Fruit fly (Drosophila melanogaster) whole organism, embryonic: ENCODE data around the gene Sas-4.

Source experiments
- ATbp ChIP-seq: fragments of 200-800 bp; sonication (Bioruptor generic); optimal IDR thresholded peaks from 2 replicates; lab custom pipeline; 2017; ENCODE audit warnings: missing biosample characterization, mild to moderate bottlenecking, missing genetic modification characterization, missing genetic modification reagents
- BtbVII ChIP-seq: fragments of 200-800 bp; sonication (Bioruptor generic); optimal IDR thresholded peaks from 3 replicates; lab custom pipeline; 2017; ENCODE audit warnings: missing biosample characterization, mild to moderate bottlenecking, missing genetic modification characterization
- CG1024 ChIP-seq: fragments of 200-800 bp; sonication (Bioruptor generic); IDR thresholded peaks from 2 replicates; pipeline ENCODE4 v1.3.6; 2022; ENCODE audit warnings: missing biosample characterization, missing genetic modification characterization
- CG10274 ChIP-seq: fragments of 200-800 bp; sonication (Bioruptor generic); optimal IDR thresholded peaks from 3 replicates; lab custom pipeline; 2017; ENCODE audit warnings: missing biosample characterization, mild to moderate bottlenecking, missing genetic modification characterization
- CG11398 ChIP-seq: fragments of 200-800 bp; sonication (Bioruptor generic); optimal IDR thresholded peaks from 2 replicates; lab custom pipeline; 2016; ENCODE audit warnings: missing biosample characterization, missing genetic modification characterization
- CG11723 ChIP-seq: fragments of 200-800 bp; sonication (Bioruptor generic); optimal IDR thresholded peaks from 2 replicates; lab custom pipeline; 2017; ENCODE audit warnings: missing biosample characterization, mild to moderate bottlenecking, missing genetic modification characterization
- CG12299 ChIP-seq: fragments of 200-800 bp; sonication (Bioruptor generic); optimal IDR thresholded peaks from 2 replicates; lab custom pipeline; 2018; ENCODE audit warnings: missing biosample characterization, mild to moderate bottlenecking, missing genetic modification characterization
- CG12769 ChIP-seq: fragments of 200-800 bp; sonication (Bioruptor generic); optimal IDR thresholded peaks from 2 replicates; lab custom pipeline; 2019; ENCODE audit warnings: missing biosample characterization, mild to moderate bottlenecking, missing genetic modification characterization, moderate library complexity
- CG13424 ChIP-seq: fragments of 200-800 bp; sonication (Bioruptor generic); optimal IDR thresholded peaks from 2 replicates; lab custom pipeline; 2019; ENCODE audit warnings: missing biosample characterization, mild to moderate bottlenecking, missing genetic modification characterization, moderate library complexity
- CG13624 ChIP-seq: fragments of 200-800 bp; sonication (Bioruptor generic); optimal IDR thresholded peaks from 2 replicates; lab custom pipeline; 2016; ENCODE audit warnings: missing biosample characterization, missing genetic modification characterization
- CG1647 ChIP-seq: fragments of 200-800 bp; sonication (Bioruptor generic); optimal IDR thresholded peaks from 3 replicates; lab custom pipeline; 2016; ENCODE audit warnings: missing biosample characterization, missing genetic modification characterization
- CG17361 ChIP-seq: fragments of 200-800 bp; sonication (Bioruptor generic); IDR thresholded peaks from 3 replicates; pipeline ENCODE4 v1.3.6; 2022; ENCODE audit warnings: missing biosample characterization, missing genetic modification characterization
- CG18262 ChIP-seq: fragments of 200-800 bp; optimal IDR thresholded peaks from 3 replicates; lab custom pipeline; 2019; ENCODE audit warnings: missing biosample characterization, mild to moderate bottlenecking, missing genetic modification characterization, moderate library complexity
- CG18599 ChIP-seq: fragments of 200-800 bp; sonication (Bioruptor generic); optimal IDR thresholded peaks from 3 replicates; lab custom pipeline; 2017; ENCODE audit warnings: missing biosample characterization, missing genetic modification characterization, mild to moderate bottlenecking, moderate library complexity, missing genetic modification reagents
- CG2120 ChIP-seq: fragments of 200-800 bp; sonication (Bioruptor generic); optimal IDR thresholded peaks from 3 replicates; lab custom pipeline; 2016; ENCODE audit warnings: missing biosample characterization, missing genetic modification characterization
- CG2678 ChIP-seq: fragments of 200-800 bp; sonication (Bioruptor generic); optimal IDR thresholded peaks from 3 replicates; lab custom pipeline; 2019; ENCODE audit warnings: missing biosample characterization, mild to moderate bottlenecking, missing genetic modification characterization, moderate library complexity
- CG2712 ChIP-seq: fragments of 200-800 bp; optimal IDR thresholded peaks from 3 replicates; lab custom pipeline; 2019; ENCODE audit warnings: missing biosample characterization, mild to moderate bottlenecking, missing genetic modification characterization, moderate library complexity
- CG32772 ChIP-seq: fragments of 200-800 bp; sonication (Bioruptor generic); IDR thresholded peaks from 2 replicates; pipeline ENCODE4 v1.3.6; 2022; ENCODE audit warnings: missing biosample characterization, missing genetic modification characterization
- CG3281 ChIP-seq: fragments of 200-800 bp; sonication (Bioruptor generic); optimal IDR thresholded peaks from 3 replicates; lab custom pipeline; 2017; ENCODE audit warnings: missing biosample characterization, mild to moderate bottlenecking, missing genetic modification characterization
- CG6765 ChIP-seq: fragments of 200-800 bp; sonication (Bioruptor generic); optimal IDR thresholded peaks from 3 replicates; lab custom pipeline; 2017; ENCODE audit warnings: missing biosample characterization, mild to moderate bottlenecking, missing genetic modification characterization
- CG8924 ChIP-seq: fragments of 200-800 bp; optimal IDR thresholded peaks from 3 replicates; lab custom pipeline; 2019; ENCODE audit warnings: missing biosample characterization, mild to moderate bottlenecking, missing genetic modification characterization, moderate library complexity
- CG9727 ChIP-seq: fragments of 200-800 bp; sonication (Bioruptor generic); optimal IDR thresholded peaks from 3 replicates; lab custom pipeline; 2017; ENCODE audit warnings: missing biosample characterization, mild to moderate bottlenecking, missing genetic modification characterization
- CoRest ChIP-seq: fragments of 200-800 bp; sonication (Bioruptor generic); optimal IDR thresholded peaks from 3 replicates; lab custom pipeline; 2018; ENCODE audit warnings: missing biosample characterization, mild to moderate bottlenecking, missing genetic modification characterization, moderate library complexity
- Dp ChIP-seq: fragments of 200-800 bp; sonication (Bioruptor generic); optimal IDR thresholded peaks from 2 replicates; lab custom pipeline; 2018; ENCODE audit warnings: missing biosample characterization, mild to moderate bottlenecking, missing genetic modification characterization, moderate library complexity
- Fer2 ChIP-seq: fragments of 200-800 bp; sonication (Bioruptor generic); optimal IDR thresholded peaks from 2 replicates; lab custom pipeline; 2018; ENCODE audit warnings: missing biosample characterization, mild to moderate bottlenecking, missing genetic modification characterization, moderate library complexity
- Hr51 ChIP-seq, 2 experiments: fragments of 200-800 bp; sonication (Bioruptor generic); optimal IDR thresholded peaks; 2 replicates in 1 of 2; 3 replicates in 1 of 2; lab custom pipeline; 2016 to 2018; ENCODE audit warnings: missing biosample characterization in 2 of 2, missing genetic modification characterization in 2 of 2, mild to moderate bottlenecking in 1 of 2, moderate library complexity in 1 of 2
- Hr78 ChIP-seq, 2 experiments: fragments of 200-800 bp in 1 of 2; fragments of >200 bp in 1 of 2; sonication (Bioruptor generic) in 1 of 2; optimal IDR thresholded peaks; 2 replicates each; lab custom pipeline; 2017 to 2019; ENCODE audit warnings: missing biosample characterization in 2 of 2, missing genetic modification characterization in 2 of 2, mild to moderate bottlenecking in 1 of 2, moderate library complexity in 1 of 2
- Jarid2 ChIP-seq: fragments of 200-800 bp; sonication (Bioruptor generic); optimal IDR thresholded peaks from 3 replicates; lab custom pipeline; 2017; ENCODE audit warnings: mild to moderate bottlenecking, missing biosample characterization, missing genetic modification reagents, missing genetic modification characterization
- Mes4 ChIP-seq: fragments of 200-800 bp; sonication (Bioruptor generic); optimal IDR thresholded peaks from 2 replicates; lab custom pipeline; 2016; ENCODE audit warnings: missing biosample characterization, missing genetic modification characterization
- Usf ChIP-seq: fragments of 200-800 bp; sonication (Bioruptor generic); optimal IDR thresholded peaks from 2 replicates; lab custom pipeline; 2017; ENCODE audit warnings: missing genotype, missing biosample characterization, missing genetic modification characterization
- cg ChIP-seq: fragments of 200-800 bp; sonication (Bioruptor generic); optimal IDR thresholded peaks from 3 replicates; lab custom pipeline; 2019; ENCODE audit warnings: missing biosample characterization, mild to moderate bottlenecking, missing genetic modification characterization, moderate library complexity
- crc ChIP-seq: fragments of 200-800 bp; sonication (Bioruptor generic); optimal IDR thresholded peaks from 2 replicates; lab custom pipeline; 2016; ENCODE audit warnings: missing biosample characterization, missing genetic modification characterization
- ftz-f1 ChIP-seq: fragments of 200-800 bp; sonication (Bioruptor generic); optimal IDR thresholded peaks from 2 replicates; lab custom pipeline; 2016; ENCODE audit warnings: missing biosample characterization, missing genetic modification characterization
- gcm ChIP-seq: fragments of 200-800 bp; sonication (Bioruptor generic); optimal IDR thresholded peaks from 2 replicates; lab custom pipeline; 2019; ENCODE audit warnings: missing biosample characterization, mild to moderate bottlenecking, missing genetic modification characterization, moderate library complexity
- gem ChIP-seq: fragments of 200-800 bp; sonication (Bioruptor generic); optimal IDR thresholded peaks from 2 replicates; lab custom pipeline; 2019; ENCODE audit warnings: missing biosample characterization, mild to moderate bottlenecking, missing genetic modification characterization, moderate library complexity
- grau ChIP-seq: fragments of 200-800 bp; optimal IDR thresholded peaks from 3 replicates; lab custom pipeline; 2019; ENCODE audit warnings: missing biosample characterization, mild to moderate bottlenecking, missing genetic modification characterization, moderate library complexity
- grn ChIP-seq: fragments of 200-800 bp; sonication (Bioruptor generic); optimal IDR thresholded peaks from 3 replicates; lab custom pipeline; 2017; ENCODE audit warnings: missing biosample characterization, missing genetic modification characterization
- gro ChIP-seq: fragments of 200-800 bp; sonication (Bioruptor generic); optimal IDR thresholded peaks from 2 replicates; lab custom pipeline; 2016; ENCODE audit warnings: missing biosample characterization, missing genetic modification characterization
- insv ChIP-seq, 2 experiments: fragments of 200-800 bp; sonication (Bioruptor generic); optimal IDR thresholded peaks; 3 replicates each; lab custom pipeline; 2016 to 2018; ENCODE audit warnings: missing biosample characterization in 2 of 2, missing genetic modification characterization in 2 of 2
- kay ChIP-seq: fragments of 200-800 bp; sonication (Bioruptor generic); optimal IDR thresholded peaks from 2 replicates; lab custom pipeline; 2016; ENCODE audit warnings: missing biosample characterization, missing genetic modification characterization
- kni ChIP-seq: fragments of 200-800 bp; sonication (Bioruptor generic); optimal IDR thresholded peaks from 3 replicates; lab custom pipeline; 2017; ENCODE audit warnings: mild to moderate bottlenecking, missing biosample characterization, missing genetic modification reagents, missing genetic modification characterization
- mam ChIP-seq: fragments of 200-800 bp; sonication (Bioruptor generic); optimal IDR thresholded peaks from 3 replicates; lab custom pipeline; 2016; ENCODE audit warnings: missing biosample characterization, missing genetic modification characterization
- mld ChIP-seq: fragments of 200-800 bp; sonication (Bioruptor generic); IDR thresholded peaks from 3 replicates; pipeline ENCODE4 v1.3.6; 2022; ENCODE audit warnings: missing biosample characterization, missing genetic modification characterization; ENCODE audit not compliant: partially characterized antibody
- nmo ChIP-seq: fragments of 200-800 bp; sonication (Bioruptor generic); optimal IDR thresholded peaks from 2 replicates; lab custom pipeline; 2018; ENCODE audit warnings: missing biosample characterization, mild to moderate bottlenecking, missing genetic modification characterization, moderate library complexity
- oc ChIP-seq: fragments of 200-800 bp; sonication (Bioruptor generic); optimal IDR thresholded peaks from 2 replicates; lab custom pipeline; 2018; ENCODE audit warnings: missing biosample characterization, mild to moderate bottlenecking, missing genetic modification characterization, moderate library complexity
- sd ChIP-seq: fragments of 200-800 bp; sonication (Bioruptor generic); optimal IDR thresholded peaks from 3 replicates; lab custom pipeline; 2018; ENCODE audit warnings: missing biosample characterization, mild to moderate bottlenecking, missing genetic modification characterization, moderate library complexity
- ssp ChIP-seq: fragments of 200-800 bp; sonication (Bioruptor generic); IDR thresholded peaks from 2 replicates; pipeline ENCODE4 v1.3.6; 2022; ENCODE audit warnings: missing biosample characterization, missing genetic modification characterization
- yki ChIP-seq: fragments of >200 bp; optimal IDR thresholded peaks from 3 replicates; lab custom pipeline; 2018

Gene Sas-4

dm6 chr3R:7107713-7108588 lies 43.2 kb upstream of the Sas-4 start (continued):
- peak; percentile 27 for TF ChIP-seq BtbVII
- no peak for TF ChIP-seq CG17361
- no peak for TF ChIP-seq mld (GFP tag; lab: Robert Waterston, UW)
- TF ChIP-seq CG10274 (GFP tag; lab: Kevin White, UChicago), result peak; percentile 88
- TF ChIP-seq CG11398, result peak; percentile 33
- peak; percentile 45 for TF ChIP-seq sd (tag; lab: Kevin White, UChicago)
- no peak for TF ChIP-seq grn (GFP tag; lab: Kevin White, UChicago)
- TF ChIP-seq gcm, result no peak
- TF ChIP-seq Dp, result no peak
- TF ChIP-seq nmo (GFP tag; lab: Kevin White, UChicago), result peak; percentile 26
- TF ChIP-seq yki, result peak; percentile 96
- TF ChIP-seq Hr51 (GFP tag; optimal IDR thresholded peaks at IDR 0.05; lab: Kevin White, UChicago), result peak in 1 of 2 experiments; percentile 14
- TF ChIP-seq CG1647 (GFP tag; lab: Kevin White, UChicago), result peak; percentile 19
- no peak for TF ChIP-seq ssp (GFP tag; lab: Robert Waterston, UW)
- TF ChIP-seq ATbp, result peak; percentile 45
- TF ChIP-seq ftz-f1 (GFP tag; lab: Kevin White, UChicago), result no peak
- peak in 1 of 2 experiments; percentile 14 for TF ChIP-seq Hr78 (GFP tag; optimal IDR thresholded peaks at IDR 0.05; lab: Kevin White, UChicago)
- TF ChIP-seq gro (GFP tag; lab: Kevin White, UChicago), result peak; percentile 36
- TF ChIP-seq kni, result peak; percentile 38
- peak; percentile 2 for TF ChIP-seq CG3281 (GFP tag; lab: Kevin White, UChicago)
- TF ChIP-seq CG18262 (tag; lab: Kevin White, UChicago), result peak; percentile 39
- TF ChIP-seq CG18599 (GFP tag; lab: Kevin White, UChicago), result peak; percentile 15
- TF ChIP-seq CG2712 (tag; lab: Kevin White, UChicago), result peak; percentile 15
- peak; percentile 17 for TF ChIP-seq CG2120
- peak; percentile 22 for TF ChIP-seq kay (GFP tag; lab: Kevin White, UChicago)
- no peak for TF ChIP-seq CG9727 (GFP tag; lab: Kevin White, UChicago)
- TF ChIP-seq CG2678, result peak; percentile 27
- TF ChIP-seq CG6765 (GFP tag; lab: Kevin White, UChicago), result no peak
- TF ChIP-seq CG1024 (GFP tag; lab: Robert Waterston, UW), result no peak
- TF ChIP-seq crc (GFP tag; lab: Kevin White, UChicago), result no peak
- TF ChIP-seq CG12769 (tag; lab: Kevin White, UChicago), result peak; percentile 56
- peak; percentile 3 for TF ChIP-seq grau (tag; lab: Kevin White, UChicago)
- TF ChIP-seq mam (GFP tag; lab: Kevin White, UChicago), result peak; percentile 12
- TF ChIP-seq CG13624 (GFP tag; lab: Kevin White, UChicago), result no peak
- TF ChIP-seq CoRest, result no peak
- no peak for TF ChIP-seq Usf
- TF ChIP-seq CG13424, result no peak
- peak; percentile 3 for TF ChIP-seq CG11723 (GFP tag; lab: Kevin White, UChicago)
- TF ChIP-seq Fer2, result no peak
- TF ChIP-seq cg (GFP tag; lab: Kevin White, UChicago), result peak; percentile 78
- TF ChIP-seq oc (tag; lab: Kevin White, UChicago), result peak; percentile 10
- TF ChIP-seq Jarid2 (GFP tag; lab: Kevin White, UChicago), result peak; percentile 52
- TF ChIP-seq CG32772 (GFP tag; lab: Robert Waterston, UW), result no peak
- TF ChIP-seq gem, result peak; percentile 32
- peak; percentile 49 for TF ChIP-seq CG12299 (tag; lab: Kevin White, UChicago)
- peak; percentile 67 for TF ChIP-seq CG8924 (tag; lab: Kevin White, UChicago)
- peak in 1 of 2 experiments; percentile 48 for TF ChIP-seq insv (GFP tag; optimal IDR thresholded peaks at IDR 0.05; lab: Kevin White, UChicago)
- TF ChIP-seq Mes4, result peak; percentile 45
